Worm (Caenorhabditis elegans): Measurements from ENCODE around the gene srh-195.

DNA sequence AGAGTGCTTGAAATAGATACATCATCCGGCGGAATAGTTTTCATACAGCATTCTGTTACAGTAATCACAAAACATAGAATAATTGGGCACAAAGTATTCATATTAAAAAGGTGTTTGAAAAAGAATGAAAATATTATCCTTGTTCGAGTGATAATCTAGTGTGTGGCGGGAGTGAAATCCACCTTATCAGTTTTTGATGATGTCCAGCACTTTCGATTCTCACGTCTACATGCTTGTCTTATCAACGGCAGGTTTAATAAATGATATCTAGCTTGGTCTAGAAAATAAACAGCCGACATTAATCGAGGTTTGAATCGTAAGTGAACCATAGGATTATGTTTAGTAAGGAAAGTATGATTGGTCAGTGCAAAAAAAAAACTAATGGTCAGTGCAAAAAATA lies 6.8 kb downstream of the srh-195 start, which contains the start of gene R52.5:
- no peak for TF ChIP-seq madf-8 (GFP tag; conservative IDR thresholded peaks at IDR 0.05)
- TF ChIP-seq pha-4 (tag; optimal IDR thresholded peaks at IDR 0.05): no peak
- TF ChIP-seq madf-10 (tag; optimal IDR thresholded peaks at IDR 0.05): no peak
- no peak for TF ChIP-seq lin-35 (GFP tag; optimal IDR thresholded peaks at IDR 0.05)
- TF ChIP-seq hsf-1 (GFP tag; IDR thresholded peaks at IDR 0.05): no peak
- no peak for TF ChIP-seq tlf-1 (GFP tag; optimal IDR thresholded peaks at IDR 0.05)
- TF ChIP-seq hlh-26 (GFP tag; conservative IDR thresholded peaks at IDR 0.05): no peak
- TF ChIP-seq unc-130 (GFP tag; optimal IDR thresholded peaks at IDR 0.05): no peak
- no peak for TF ChIP-seq bed-2 (GFP tag; IDR thresholded peaks at IDR 0.05)
- no peak for TF ChIP-seq bed-1 (GFP tag; IDR thresholded peaks at IDR 0.05)
